Worm (Caenorhabditis elegans) whole organism, young adult: ENCODE measurements around the gene F42D1.4.

Experiments
- B0019.2 ChIP-seq: fragments of 200-800 bp; sonication (Bioruptor generic); conservative IDR thresholded peaks from 2 replicates; pipeline ENCODE4 v1.3.6; 2022; ENCODE audit warnings: missing genetic modification reagents, missing genetic modification characterization, missing compliant biosample characterization
- B0035.1 ChIP-seq: sonication (generic microtip); optimal IDR thresholded peaks from 2 replicates; lab custom pipeline; 2016; ENCODE audit warnings: missing genetic modification characterization, mild to moderate bottlenecking, missing compliant biosample characterization, missing genotype, missing genetic modification reagents
- B0261.1 ChIP-seq: sonication (generic microtip); optimal IDR thresholded peaks from 2 replicates; lab custom pipeline; 2016; ENCODE audit warnings: mild to moderate bottlenecking, missing genetic modification characterization, moderate library complexity, missing compliant biosample characterization
- D2030.7 ChIP-seq: fragments of 200-800 bp; sonication (Bioruptor generic); IDR thresholded peaks from 2 replicates; pipeline ENCODE4 v1.3.6; 2022; ENCODE audit warnings: missing genetic modification reagents, missing genetic modification characterization, missing compliant biosample characterization
- F22D6.2 ChIP-seq: sonication (generic microtip); optimal IDR thresholded peaks from 2 replicates; lab custom pipeline; 2016; ENCODE audit warnings: mild to moderate bottlenecking, missing genetic modification characterization, missing compliant biosample characterization
- F23B12.7 ChIP-seq: sonication (generic microtip); optimal IDR thresholded peaks from 2 replicates; lab custom pipeline; 2017; ENCODE audit warnings: missing genetic modification characterization, mild to moderate bottlenecking, missing compliant biosample characterization, antibody characterized with exemption, moderate library complexity; ENCODE audit not compliant: insufficient read depth
- F33H1.4 ChIP-seq: fragments of 200-800 bp; sonication (Bioruptor generic); IDR thresholded peaks from 2 replicates; pipeline ENCODE4 v1.3.6; 2022; ENCODE audit warnings: missing genetic modification reagents, missing genetic modification characterization, missing compliant biosample characterization
- F52B5.7 ChIP-seq: sonication (generic microtip); optimal IDR thresholded peaks from 2 replicates; lab custom pipeline; 2016; ENCODE audit warnings: mild to moderate bottlenecking, missing genetic modification characterization, missing compliant biosample characterization
- F57A8.1 ChIP-seq: fragments of 200-800 bp; sonication (Bioruptor generic); optimal IDR thresholded peaks from 2 replicates; lab custom pipeline; 2018; ENCODE audit warnings: mild to moderate bottlenecking, missing genetic modification characterization, moderate library complexity, missing compliant biosample characterization
- F57C9.4 ChIP-seq: sonication (generic microtip); optimal IDR thresholded peaks from 2 replicates; lab custom pipeline; 2017; ENCODE audit warnings: mild to moderate bottlenecking, missing genetic modification characterization, missing compliant biosample characterization
- T07F8.4 ChIP-seq: sonication (generic microtip); optimal IDR thresholded peaks from 2 replicates; lab custom pipeline; 2016; ENCODE audit warnings: mild to moderate bottlenecking, missing genetic modification characterization, moderate library complexity, missing compliant biosample characterization
- Y95B8A.8 ChIP-seq: fragments of 200-800 bp; sonication (Bioruptor generic); IDR thresholded peaks from 2 replicates; pipeline ENCODE4 v1.3.6; 2022; ENCODE audit warnings: missing genetic modification reagents, missing genetic modification characterization, missing compliant biosample characterization
- ZK185.1 ChIP-seq: sonication (generic microtip); optimal IDR thresholded peaks from 2 replicates; lab custom pipeline; 2016; ENCODE audit warnings: mild to moderate bottlenecking, missing genetic modification characterization, missing compliant biosample characterization; ENCODE audit not compliant: poor library complexity, severe bottlenecking
- atf-7 ChIP-seq: sonication (generic microtip); optimal IDR thresholded peaks from 2 replicates; lab custom pipeline; 2017; ENCODE audit warnings: mild to moderate bottlenecking, missing genetic modification characterization, missing compliant biosample characterization
- ccch-3 ChIP-seq: fragments of 200-800 bp; sonication (Bioruptor generic); optimal IDR thresholded peaks from 2 replicates; lab custom pipeline; 2018; ENCODE audit warnings: mild to moderate bottlenecking, missing genetic modification characterization, missing compliant biosample characterization
- cebp-1 ChIP-seq, 2 experiments: fragments of 200-800 bp in 1 of 2; sonication (Bioruptor generic) in 1 of 2; sonication (generic microtip) in 1 of 2; IDR thresholded peaks in 1 of 2; optimal IDR thresholded peaks in 1 of 2; 2 replicates each; pipeline versions ENCODE4 v1.3.6 to Lab custom; 2017 to 2022; ENCODE audit warnings: missing compliant biosample characterization in 2 of 2, missing genetic modification characterization in 2 of 2, mild to moderate bottlenecking in 1 of 2, missing genetic modification reagents in 1 of 2, moderate library complexity in 1 of 2
- ceh-100 ChIP-seq: fragments of 200-800 bp; sonication (Bioruptor generic); IDR thresholded peaks from 2 replicates; pipeline ENCODE4 v1.3.6; 2022; ENCODE audit warnings: missing genetic modification reagents, missing genetic modification characterization, missing compliant biosample characterization
- ceh-40 ChIP-seq: fragments of 200-800 bp; sonication (Bioruptor generic); IDR thresholded peaks from 2 replicates; pipeline ENCODE4 v1.3.6; 2022; ENCODE audit warnings: missing genetic modification characterization, missing compliant biosample characterization
- ceh-79 ChIP-seq: sonication (generic microtip); optimal IDR thresholded peaks from 2 replicates; lab custom pipeline; 2017; ENCODE audit warnings: mild to moderate bottlenecking, missing genetic modification characterization, missing compliant biosample characterization
- ceh-91 ChIP-seq: fragments of 200-800 bp; sonication (Bioruptor generic); IDR thresholded peaks from 2 replicates; pipeline ENCODE4 v1.3.6; 2022; ENCODE audit warnings: missing genetic modification reagents, missing genetic modification characterization, missing compliant biosample characterization
- die-1 ChIP-seq: sonication (generic microtip); optimal IDR thresholded peaks from 2 replicates; lab custom pipeline; 2016; ENCODE audit warnings: missing genotype, mild to moderate bottlenecking, missing genetic modification characterization, missing compliant biosample characterization
- dox-1 ChIP-seq: fragments of 200-800 bp; sonication (Bioruptor generic); IDR thresholded peaks from 2 replicates; pipeline ENCODE4 v1.3.6; 2022; ENCODE audit warnings: missing genetic modification reagents, missing genetic modification characterization, missing compliant biosample characterization
- efl-1 ChIP-seq: fragments of 150-350 bp; optimal IDR thresholded peaks from 2 replicates; lab custom pipeline; 2014; ENCODE audit warnings: missing biosample characterization, missing genetic modification reagents, missing genetic modification characterization
- egrh-3 ChIP-seq: fragments of 200-800 bp; sonication (Bioruptor generic); IDR thresholded peaks from 2 replicates; pipeline ENCODE4 v1.3.6; 2022; ENCODE audit warnings: missing genetic modification reagents, missing genetic modification characterization, missing compliant biosample characterization
- him-1 ChIP-seq: sonication (generic microtip); optimal IDR thresholded peaks from 2 replicates; lab custom pipeline; 2016; ENCODE audit warnings: missing genotype, missing genetic modification reagents, missing genetic modification characterization, missing compliant biosample characterization
- lag-1 ChIP-seq: fragments of 200-800 bp; sonication (Bioruptor generic); IDR thresholded peaks from 2 replicates; pipeline ENCODE4 v1.3.6; 2022; ENCODE audit warnings: missing genetic modification reagents, missing genetic modification characterization, missing compliant biosample characterization
- lin-54 ChIP-seq: fragments of 200-800 bp; sonication (Bioruptor generic); optimal IDR thresholded peaks from 2 replicates; lab custom pipeline; 2018; ENCODE audit warnings: mild to moderate bottlenecking, missing genetic modification characterization, missing compliant biosample characterization
- lir-1 ChIP-seq: fragments of 200-800 bp; sonication (Bioruptor generic); conservative IDR thresholded peaks from 2 replicates; pipeline ENCODE4 v1.3.6; 2022; ENCODE audit warnings: missing genetic modification reagents, missing genetic modification characterization, missing compliant biosample characterization
- lsy-27 ChIP-seq: sonication (generic microtip); optimal IDR thresholded peaks from 2 replicates; lab custom pipeline; 2017; ENCODE audit warnings: missing genetic modification characterization, mild to moderate bottlenecking, missing compliant biosample characterization, antibody characterized with exemption, missing genotype, borderline replicate concordance; ENCODE audit not compliant: insufficient read depth
- mel-28 ChIP-seq: sonication (generic microtip); optimal IDR thresholded peaks from 2 replicates; lab custom pipeline; 2016; ENCODE audit warnings: borderline replicate concordance, mild to moderate bottlenecking, missing genetic modification characterization, missing compliant biosample characterization
- nhr-80 ChIP-seq: sonication (generic microtip); optimal IDR thresholded peaks from 2 replicates; lab custom pipeline; 2016; ENCODE audit warnings: missing genetic modification characterization, missing compliant biosample characterization
- pha-4 ChIP-seq: fragments of 150-350 bp; sonication (generic microtip); optimal IDR thresholded peaks from 2 replicates; lab custom pipeline; 2014; ENCODE audit warnings: missing biosample characterization, missing genetic modification reagents, missing genetic modification characterization
- rec-8 ChIP-seq, 2 experiments: sonication (generic microtip); optimal IDR thresholded peaks; 2 replicates each; lab custom pipeline; 2016; ENCODE audit warnings: mild to moderate bottlenecking in 2 of 2, missing genetic modification characterization in 2 of 2, missing genetic modification reagents in 2 of 2, missing genotype in 2 of 2, missing biosample characterization in 1 of 2, missing compliant biosample characterization in 1 of 2, moderate library complexity in 1 of 2
- repo-1 ChIP-seq: sonication (generic microtip); optimal IDR thresholded peaks from 2 replicates; lab custom pipeline; 2017; ENCODE audit warnings: mild to moderate bottlenecking, missing genetic modification characterization, missing compliant biosample characterization
- sdz-38 ChIP-seq: sonication (generic microtip); optimal IDR thresholded peaks from 2 replicates; lab custom pipeline; 2016; ENCODE audit warnings: missing genotype, missing genetic modification characterization, missing compliant biosample characterization
- snpc-1.1 ChIP-seq: sonication (generic microtip); optimal IDR thresholded peaks from 2 replicates; lab custom pipeline; 2017; ENCODE audit warnings: missing genetic modification characterization, mild to moderate bottlenecking, missing compliant biosample characterization, antibody characterized with exemption, moderate library complexity, missing genotype, missing genetic modification reagents; ENCODE audit not compliant: insufficient read depth
- snpc-1.3 ChIP-seq: sonication (generic microtip); optimal IDR thresholded peaks from 2 replicates; lab custom pipeline; 2017; ENCODE audit warnings: missing genetic modification characterization, mild to moderate bottlenecking, missing compliant biosample characterization, antibody characterized with exemption, moderate library complexity, missing genotype, missing genetic modification reagents; ENCODE audit not compliant: insufficient read depth
- snpc-4 ChIP-seq, 5 experiments: fragments of 150-350 bp in 1 of 5; sonication (generic microtip) in 4 of 5; optimal IDR thresholded peaks; 2 replicates each; lab custom pipeline; 2014 to 2018; ENCODE audit warnings: missing genetic modification characterization in 5 of 5, missing biosample characterization in 3 of 5, antibody characterized with exemption in 2 of 5, mild to moderate bottlenecking in 2 of 5, missing compliant biosample characterization in 2 of 5, missing genotype in 2 of 5, moderate library complexity in 2 of 5, missing genetic modification reagents in 1 of 5
- tbp1 ChIP-seq: fragments of 200-800 bp; sonication (Bioruptor generic); optimal IDR thresholded peaks from 2 replicates; lab custom pipeline; 2018; ENCODE audit warnings: mild to moderate bottlenecking, missing genetic modification characterization, missing compliant biosample characterization
- tbx-9 ChIP-seq: sonication (generic microtip); optimal IDR thresholded peaks from 2 replicates; lab custom pipeline; 2016; ENCODE audit warnings: borderline replicate concordance, missing genetic modification characterization, inconsistent platforms, missing compliant biosample characterization
- unc-62 ChIP-seq: fragments of 150-350 bp; optimal IDR thresholded peaks from 2 replicates; lab custom pipeline; 2014; ENCODE audit warnings: missing biosample characterization, missing genetic modification reagents, missing genetic modification characterization
- zim-3 ChIP-seq: sonication (generic microtip); optimal IDR thresholded peaks from 2 replicates; lab custom pipeline; 2017; ENCODE audit warnings: mild to moderate bottlenecking, missing genetic modification characterization, moderate library complexity, missing compliant biosample characterization
- ztf-18 ChIP-seq: sonication (generic microtip); optimal IDR thresholded peaks from 2 replicates; lab custom pipeline; 2016; ENCODE audit warnings: missing genotype, mild to moderate bottlenecking, missing genetic modification characterization, missing compliant biosample characterization

Gene F42D1.4

DNA sequence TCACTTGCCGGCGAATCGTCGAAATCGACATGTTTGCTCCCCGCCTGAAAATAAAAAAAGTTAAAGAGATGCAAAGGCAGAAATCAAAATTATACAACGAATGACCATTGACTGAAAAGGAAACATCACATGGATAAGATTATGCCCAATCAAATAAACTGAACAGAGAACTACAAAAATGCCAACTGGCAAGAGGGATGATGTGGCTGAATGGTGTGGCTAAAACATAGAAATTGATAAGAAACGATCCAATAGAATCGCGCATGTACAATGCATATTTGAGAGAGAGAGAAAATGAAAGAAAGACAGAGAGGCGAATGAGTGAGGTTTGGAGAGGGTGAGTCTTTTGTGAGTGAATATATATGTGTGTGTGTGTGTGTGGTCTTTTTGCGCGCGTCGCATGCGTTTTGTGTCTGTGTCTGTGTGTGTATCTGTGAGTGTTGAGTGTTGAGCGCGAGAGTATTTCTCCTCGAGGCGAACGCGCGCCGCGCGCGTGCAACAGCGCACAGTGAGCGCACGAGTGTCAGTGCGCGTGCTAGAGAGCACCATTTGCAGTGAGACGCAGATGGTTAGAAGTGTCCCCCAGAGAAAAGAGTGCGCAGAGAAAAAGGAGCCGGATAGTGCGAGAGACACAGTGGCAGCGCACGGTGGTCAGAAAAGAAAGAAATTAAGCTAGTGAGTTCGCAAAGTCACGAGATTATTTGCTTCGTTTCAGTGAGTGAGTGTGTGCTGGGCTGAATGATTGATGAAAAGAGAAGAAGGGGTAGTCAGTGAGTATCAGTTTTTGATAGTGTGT lies 11.6 kb downstream of the F42D1.4 start, which contains the start of gene epn-1 (continued):
- TF ChIP-seq Y95B8A.8 (peak; percentile 90), lsy-27 (tag; lab: Kevin White, UChicago) (peak; percentile 67), dox-1 (GFP tag; lab: Robert Waterston, UW) (peak; percentile 97), T07F8.4 (tag; lab: Kevin White, UChicago) (peak; percentile 68), F33H1.4 (peak; percentile 29), F57C9.4 (tag; lab: Kevin White, UChicago) (no peak), F57A8.1 (GFP tag; lab: Kevin White, UChicago) (no peak), unc-62 (GFP tag; lab: Kevin White, UChicago) (peak; percentile 39), atf-7 (peak; percentile 99), snpc-1.1 (peak; percentile 11), ceh-91 (GFP tag; lab: Robert Waterston, UW) (0 out of 2 replicates have a peak, but pooled peaks have one; percentile 10), F52B5.7 (tag; lab: Kevin White, UChicago) (peak; percentile 56), tbx-9 (no peak), lin-54 (peak; percentile 75), sdz-38 (tag; lab: Kevin White, UChicago) (no peak), F23B12.7 (tag; lab: Kevin White, UChicago) (peak; percentile 34), ccch-3 (GFP tag; lab: Kevin White, UChicago) (no peak), D2030.7 (GFP tag; lab: Robert Waterston, UW) (no peak), pha-4 (tag; lab: Kevin White, UChicago) (peak; percentile 4), lir-1 (GFP tag; lab: Robert Waterston, UW) (peak; percentile 99), lag-1 (GFP tag; lab: Robert Waterston, UW) (0 out of 2 replicates have a peak, but pooled peaks have one; percentile 64), nhr-80 (peak; percentile 99), cebp-1 (GFP tag; IDR thresholded peaks at IDR 0.05; lab: Robert Waterston, UW) (peak; percentile 73), cebp-1 (tag; optimal IDR thresholded peaks at IDR 0.05; lab: Kevin White, UChicago) (peak; percentile 97), egrh-3 (GFP tag; lab: Robert Waterston, UW) (peak; percentile 86), ztf-18 (tag; lab: Kevin White, UChicago) (peak; percentile 81), tbp1 (GFP tag; lab: Kevin White, UChicago) (peak; percentile 73), rec-8 (tag; optimal IDR thresholded peaks at IDR 0.05; lab: Kevin White, UChicago) (no peak), ceh-79 (peak; percentile 87), snpc-4 (GFP tag; optimal IDR thresholded peaks at IDR 0.05; lab: Kevin White, UChicago) (peak; percentile 63), snpc-4 (tag; optimal IDR thresholded peaks at IDR 0.05; lab: Kevin White, UChicago) (peak in 3 of 4 experiments; percentile 80 to 89 (median 87)), ceh-100 (GFP tag; lab: Robert Waterston, UW) (peak; percentile 41; the same call in 1 of the 2 replicates), zim-3 (tag; lab: Kevin White, UChicago) (peak; percentile 76), ZK185.1 (tag; lab: Kevin White, UChicago) (peak; percentile 82), repo-1 (tag; lab: Kevin White, UChicago) (peak; percentile 93), B0035.1 (tag; lab: Kevin White, UChicago) (peak; percentile 84), ceh-40 (GFP tag; lab: Robert Waterston, UW) (0 out of 2 replicates have a peak, but pooled peaks have one; percentile 26), efl-1 (GFP tag; lab: Kevin White, UChicago) (peak; percentile 11), him-1 (tag; lab: Kevin White, UChicago) (peak; percentile 2), snpc-1.3 (tag; lab: Kevin White, UChicago) (no peak), B0019.2 (GFP tag; lab: Robert Waterston, UW) (no peak), mel-28 (tag; lab: Kevin White, UChicago) (no peak), B0261.1 (tag; lab: Kevin White, UChicago) (peak; percentile 29), die-1 (tag; lab: Kevin White, UChicago) (peak; percentile 60), F22D6.2 (peak; percentile 92)
